Fruit fly (Drosophila melanogaster): ENCODE results near the gene Lsm12a.

- TF ChIP-seq fd59A (GFP tag; optimal IDR thresholded peaks at IDR 0.05): no peak
- TF ChIP-seq CG15336 (GFP tag; IDR thresholded peaks at IDR 0.05): no peak
- no peak for TF ChIP-seq Blimp-1 (GFP tag; optimal IDR thresholded peaks at IDR 0.05)
Observed at dm6 chrX:12007593-12007992, 10.8 kb upstream of the Lsm12a start.
